Worm (Caenorhabditis elegans): ENCODE measurements around the gene F41H10.4.
"Not testable (repeated sequence)": the region's sequence is repeated elsewhere in the genome, so short reads cannot be mapped to it uniquely, and the experiment has no call there.

F41H10.4 gene

DNA sequence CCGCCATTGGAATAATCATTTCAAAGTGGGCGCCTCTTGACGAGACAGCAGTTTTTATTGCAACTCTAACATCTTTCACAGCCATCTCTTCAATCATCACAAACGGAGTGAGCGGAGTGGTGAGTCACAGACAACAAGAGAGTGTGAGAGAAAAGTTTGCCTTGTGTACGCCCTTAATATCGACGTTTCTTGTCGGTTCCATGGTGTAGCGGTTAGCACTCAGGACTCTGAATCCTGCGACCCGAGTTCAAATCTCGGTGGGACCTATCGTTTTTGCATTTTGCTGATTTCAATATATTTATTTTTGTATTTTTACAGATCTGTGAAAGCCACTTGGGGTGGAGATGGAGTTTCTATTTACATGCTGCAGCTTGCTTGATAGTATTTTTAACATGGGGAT, 29.8 kb upstream of the F41H10.4 start (continued):
- TF ChIP-seq sox-4 (tag; optimal IDR thresholded peaks at IDR 0.05): peak; percentile 73
- TF ChIP-seq hlh-8 (tag; optimal IDR thresholded peaks at IDR 0.05): peak; percentile 19
- no peak for TF ChIP-seq pha-4 (tag; optimal IDR thresholded peaks at IDR 0.05)
- TF ChIP-seq gmeb-2 (tag; optimal IDR thresholded peaks at IDR 0.05): peak; percentile 78
- no peak for TF ChIP-seq ama-1 (optimal IDR thresholded peaks at IDR 0.05)
- peak; percentile 63 for TF ChIP-seq ceh-19 (GFP tag; optimal IDR thresholded peaks at IDR 0.05)
- TF ChIP-seq K02D7.2 (tag; optimal IDR thresholded peaks at IDR 0.05): peak; percentile 17

DNA sequence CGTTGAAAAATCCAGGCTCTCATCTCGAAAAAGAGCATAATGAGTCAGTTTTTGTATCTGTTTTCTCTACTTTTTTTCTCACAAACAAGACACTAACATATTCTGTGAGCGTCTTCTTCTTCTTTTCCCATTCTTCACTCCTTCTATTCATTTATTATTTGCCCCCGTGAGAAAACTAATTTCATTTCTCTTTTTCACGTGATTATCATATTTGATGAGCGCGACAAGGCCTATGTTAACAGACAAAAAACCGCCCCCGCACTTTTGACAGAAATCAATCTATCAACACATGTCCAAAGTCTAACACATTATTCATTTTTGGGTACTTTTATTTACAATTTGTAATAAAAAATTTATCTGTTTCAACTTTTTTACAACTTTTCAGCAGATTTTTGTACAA, 26.7 kb upstream of the F41H10.4 start:
- TF ChIP-seq tbx-2 (tag; optimal IDR thresholded peaks at IDR 0.05) (no peak), ceh-48 (tag; optimal IDR thresholded peaks at IDR 0.05) (no peak), ceh-24 (tag; optimal IDR thresholded peaks at IDR 0.05) (no peak), eyg-1 (tag; optimal IDR thresholded peaks at IDR 0.05) (no peak), fax-1 (tag; optimal IDR thresholded peaks at IDR 0.05) (no peak), pha-2 (tag; optimal IDR thresholded peaks at IDR 0.05) (no peak), ceh-30 (tag; optimal IDR thresholded peaks at IDR 0.05) (no peak), pros-1 (tag; optimal IDR thresholded peaks at IDR 0.05) (no peak), ets-4 (tag; optimal IDR thresholded peaks at IDR 0.05) (no peak)

DNA sequence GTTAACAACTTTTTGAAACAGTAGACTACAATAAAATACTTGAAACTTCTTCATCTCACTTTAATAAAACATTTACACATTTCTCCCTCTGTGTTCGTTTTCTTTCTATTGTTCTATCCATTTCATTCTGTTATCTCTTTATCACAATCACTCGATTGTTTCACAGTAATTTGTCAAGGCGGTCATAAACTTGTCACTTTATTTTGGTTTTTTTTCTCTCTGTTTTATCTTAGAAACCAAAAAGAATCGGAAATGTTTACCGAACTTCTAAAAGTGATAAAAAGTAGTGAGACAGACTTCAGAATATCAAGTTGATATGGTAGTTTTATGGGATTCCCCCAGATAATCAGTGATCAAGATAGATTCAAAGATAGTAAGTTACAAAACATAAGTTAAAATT, 25.1 kb upstream of the F41H10.4 start, which contains the start of gene Y4C6B.2:
Gene Y4C6B.2 (plus strand): TSS at position 320 of the 400 bp plus-strand sequence.
- TF ChIP-seq ama-1 (optimal IDR thresholded peaks at IDR 0.05): no peak
- no peak for TF ChIP-seq pag-3 (tag; optimal IDR thresholded peaks at IDR 0.05; ENCODE audit: borderline replicate concordance)
- TF ChIP-seq pros-1 (tag; optimal IDR thresholded peaks at IDR 0.05): no peak
- no peak for TF ChIP-seq ztf-16 (tag; optimal IDR thresholded peaks at IDR 0.05)
- TF ChIP-seq unc-86 (tag; optimal IDR thresholded peaks at IDR 0.05): no peak
- TF ChIP-seq lin-11 (tag; optimal IDR thresholded peaks at IDR 0.05): no peak
- TF ChIP-seq tbx-2 (tag; optimal IDR thresholded peaks at IDR 0.05): no peak
- TF ChIP-seq T23F11.4 (GFP tag; optimal IDR thresholded peaks at IDR 0.05): no peak
- no peak for TF ChIP-seq fkh-10 (GFP tag; optimal IDR thresholded peaks at IDR 0.05)
- TF ChIP-seq ceh-19 (GFP tag; optimal IDR thresholded peaks at IDR 0.05): no peak
- TF ChIP-seq ref-2 (tag; optimal IDR thresholded peaks at IDR 0.05): no peak
- TF ChIP-seq pha-2 (tag; optimal IDR thresholded peaks at IDR 0.05): no peak
- TF ChIP-seq Y22D7AL.16 (tag; optimal IDR thresholded peaks at IDR 0.05): no peak
- TF ChIP-seq ttx-3 (tag; optimal IDR thresholded peaks at IDR 0.05): no peak
- TF ChIP-seq hlh-13 (GFP tag; optimal IDR thresholded peaks at IDR 0.05): no peak
- no peak for TF ChIP-seq pqm-1 (tag; optimal IDR thresholded peaks at IDR 0.05)
- no peak for TF ChIP-seq rnt-1 (tag; optimal IDR thresholded peaks at IDR 0.05)

DNA sequence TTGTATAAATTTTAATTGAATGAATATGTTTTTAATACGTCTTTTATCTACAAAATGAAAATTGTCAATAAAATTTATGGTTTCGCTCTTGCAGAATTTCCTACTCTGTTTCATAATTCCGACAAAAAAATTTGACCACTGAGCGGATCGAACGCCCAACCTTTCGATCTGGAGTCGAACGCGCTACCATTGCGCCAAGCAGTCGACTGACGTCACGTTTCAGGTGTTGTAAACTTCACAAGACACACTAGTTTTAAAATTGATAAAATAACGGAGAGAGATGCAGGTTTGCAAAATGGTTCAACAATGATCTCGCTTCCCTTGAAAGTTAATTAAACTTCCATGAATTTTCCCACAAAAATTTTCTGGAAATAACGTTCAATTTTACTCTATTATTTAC, 20.2 kb upstream of the F41H10.4 start:
- no peak for TF ChIP-seq ztf-16 (tag; optimal IDR thresholded peaks at IDR 0.05)
- no peak for TF ChIP-seq ceh-30 (tag; optimal IDR thresholded peaks at IDR 0.05)

DNA sequence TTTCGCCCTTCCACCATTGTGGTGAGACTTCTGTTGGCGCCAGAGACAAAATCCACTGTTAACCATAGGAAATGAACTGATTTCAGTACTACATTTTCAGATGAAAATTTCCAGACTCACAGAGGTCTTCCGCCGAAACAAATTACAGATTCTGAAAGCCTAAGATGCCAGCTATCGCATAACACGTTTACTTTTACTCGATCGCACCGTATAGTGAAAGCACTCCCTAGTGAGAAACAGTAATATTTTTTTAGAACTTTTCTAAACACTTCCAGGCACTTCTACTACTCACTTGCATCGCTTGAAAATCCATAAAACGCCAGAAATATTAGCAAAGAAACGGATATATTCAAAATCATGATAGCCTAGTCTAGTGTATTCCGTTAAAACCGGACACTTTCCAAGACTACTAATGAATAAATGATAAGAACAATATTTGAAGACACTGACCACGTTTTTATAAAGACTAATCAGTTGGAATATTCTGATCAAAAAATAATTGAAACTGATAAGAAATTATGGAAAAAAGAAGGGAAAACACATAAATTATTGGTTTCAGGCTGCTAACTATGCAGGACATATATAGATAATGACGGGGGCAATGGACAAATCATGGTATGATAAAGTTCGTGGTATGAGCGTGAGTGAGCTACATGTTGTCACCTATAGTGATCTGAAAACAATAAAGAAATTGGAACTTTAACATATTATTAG, 13.7 kb upstream of the F41H10.4 start, which contains the start of gene gba-4:
Gene gba-4 (minus strand): TSS at position 418 of the 714 bp plus-strand sequence.
- TF ChIP-seq ceh-9 (tag; optimal IDR thresholded peaks at IDR 0.05); C38D4.7 (GFP tag; optimal IDR thresholded peaks at IDR 0.05); ceh-45 (GFP tag; IDR thresholded peaks at IDR 0.05): not testable (repeated sequence)

DNA sequence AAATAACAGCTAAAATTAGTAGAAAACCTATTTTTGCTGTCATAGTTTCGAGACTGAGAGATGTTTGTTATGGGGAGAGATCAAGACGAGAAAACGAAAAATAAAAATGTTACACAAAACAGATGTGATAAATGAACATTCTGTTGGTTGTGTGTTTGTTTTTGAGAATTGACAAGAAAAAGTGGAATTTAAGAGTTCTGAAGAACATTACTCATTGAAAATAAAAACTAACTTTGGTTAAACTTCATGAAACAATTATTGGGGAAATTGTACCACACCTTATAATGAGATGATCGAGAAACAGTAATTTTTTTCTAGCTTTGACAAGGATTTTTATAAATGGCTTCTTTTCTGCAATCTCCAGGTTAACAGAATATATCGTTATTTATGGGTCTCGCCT, 11.0 kb upstream of the F41H10.4 start, which contains the start of gene Y4C6B.7:
Gene Y4C6B.7 (minus strand): TSS at position 101 of the 400 bp plus-strand sequence.
- no peak for TF ChIP-seq hlh-30 (tag; optimal IDR thresholded peaks at IDR 0.05; ENCODE audit: insufficient read depth)
- TF ChIP-seq tbx-2 (tag; optimal IDR thresholded peaks at IDR 0.05): no peak
- no peak for TF ChIP-seq ahr-1 (tag; optimal IDR thresholded peaks at IDR 0.05)
- no peak for TF ChIP-seq ceh-18 (tag; optimal IDR thresholded peaks at IDR 0.05)
- no peak for TF ChIP-seq sox-2 (GFP tag; IDR thresholded peaks at IDR 0.05)
- no peak for TF ChIP-seq hlh-15 (tag; optimal IDR thresholded peaks at IDR 0.05)
- no peak for TF ChIP-seq dmd-4 (tag; optimal IDR thresholded peaks at IDR 0.05; ENCODE audit: borderline replicate concordance)
- no peak for TF ChIP-seq ceh-34 (tag; optimal IDR thresholded peaks at IDR 0.05)
- TF ChIP-seq mec-3 (tag; optimal IDR thresholded peaks at IDR 0.05; ENCODE audit: borderline replicate concordance): no peak
- no peak for TF ChIP-seq elt-2 (tag; optimal IDR thresholded peaks at IDR 0.05)
- TF ChIP-seq fax-1 (tag; optimal IDR thresholded peaks at IDR 0.05): no peak
- no peak for TF ChIP-seq syd-9 (tag; optimal IDR thresholded peaks at IDR 0.05)
- TF ChIP-seq lin-11 (tag; optimal IDR thresholded peaks at IDR 0.05): no peak
- TF ChIP-seq unc-55 (GFP tag; optimal IDR thresholded peaks at IDR 0.05): no peak
- no peak for TF ChIP-seq ceh-45 (GFP tag; IDR thresholded peaks at IDR 0.05)
- no peak for TF ChIP-seq eyg-1 (tag; optimal IDR thresholded peaks at IDR 0.05)
